Worm (Caenorhabditis elegans): ENCODE results near the gene aagr-3.

ce11 chrV:9702755-9703154 is 26.6 kb downstream of the aagr-3 start, which contains the start of gene xbx-6:
- TF ChIP-seq ama-1 (optimal IDR thresholded peaks at IDR 0.05) (no peak), tbx-11 (GFP tag; IDR thresholded peaks at IDR 0.05) (no peak), sea-1 (GFP tag; conservative IDR thresholded peaks at IDR 0.05) (no peak), ceh-36 (tag; optimal IDR thresholded peaks at IDR 0.05) (no peak), hmg-4 (GFP tag; optimal IDR thresholded peaks at IDR 0.05) (no peak), hnd-1 (tag; optimal IDR thresholded peaks at IDR 0.05) (no peak), aly-1 (tag; optimal IDR thresholded peaks at IDR 0.05) (no peak), flt-1 (GFP tag; IDR thresholded peaks at IDR 0.05) (no peak)
